Fruit fly (Drosophila melanogaster) whole organism: ENCODE measurements around the gene Drak.

Source experiments
- CG8478 ChIP-seq: fragments of >200 bp; optimal IDR thresholded peaks from 2 replicates; lab custom pipeline; 2018; ENCODE audit warnings: inconsistent platforms
- Dll ChIP-seq: fragments of >200 bp; optimal IDR thresholded peaks from 2 replicates; lab custom pipeline; 2017
- EcR ChIP-seq, 2 experiments: fragments of >200 bp; optimal IDR thresholded peaks; 2 replicates each; lab custom pipeline; 2017; ENCODE audit warnings: missing biosample characterization in 2 of 2, missing genetic modification characterization in 2 of 2, missing genetic modification reagents in 2 of 2
- pan ChIP-seq: fragments of >200 bp; optimal IDR thresholded peaks from 2 replicates; lab custom pipeline; 2017
- psq ChIP-seq: fragments of >200 bp; optimal IDR thresholded peaks from 2 replicates; lab custom pipeline; 2017
- usp ChIP-seq: fragments of >200 bp; optimal IDR thresholded peaks from 2 replicates; lab custom pipeline; 2017; ENCODE audit warnings: missing biosample characterization, missing genetic modification characterization, mixed read lengths

Gene Drak

DNA sequence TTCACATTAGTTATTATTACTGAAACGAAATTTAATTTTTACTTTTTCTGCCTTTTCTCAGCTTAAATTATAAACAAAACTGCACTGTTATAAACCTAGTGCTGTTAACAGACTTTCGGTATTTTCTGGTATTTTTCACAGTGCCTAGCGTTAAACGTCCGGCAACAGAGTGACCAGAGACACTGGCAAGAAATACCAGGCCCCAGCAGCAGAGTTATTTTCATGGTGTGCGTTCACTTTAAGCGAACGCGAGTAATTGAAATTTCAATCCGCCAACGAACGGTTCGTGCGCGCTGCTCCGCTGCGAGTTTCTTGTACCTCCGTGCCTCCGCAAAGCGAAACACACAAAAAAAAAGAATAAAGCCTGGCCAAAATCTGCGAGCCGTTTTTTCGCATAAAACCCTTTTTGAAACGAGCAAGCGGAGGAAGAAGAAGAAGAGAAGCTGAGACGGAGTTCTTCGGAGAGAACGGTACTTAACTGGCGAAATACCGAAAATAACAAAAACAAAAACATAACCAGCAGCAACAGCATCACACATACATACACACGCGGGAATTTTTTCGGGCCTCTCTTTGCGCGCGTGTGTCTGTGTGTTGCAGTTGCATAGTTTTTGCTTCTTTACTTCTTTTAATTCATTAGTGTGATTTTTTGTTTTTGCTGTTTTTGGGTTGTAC is at the start of gene Drak:
TSS of gene Drak (plus strand) at position 220 of the 675 bp plus-strand sequence.
- TF ChIP-seq pan (lab: Kevin White, UChicago): no peak
- no peak for TF ChIP-seq EcR (GFP tag; optimal IDR thresholded peaks at IDR 0.05; lab: Kevin White, UChicago)
- TF ChIP-seq Dll (lab: Kevin White, UChicago): no peak
- no peak for TF ChIP-seq psq (lab: Kevin White, UChicago)
- no peak for TF ChIP-seq usp (GFP tag; lab: Kevin White, UChicago)
- no peak for TF ChIP-seq CG8478 (lab: Kevin White, UChicago)

DNA sequence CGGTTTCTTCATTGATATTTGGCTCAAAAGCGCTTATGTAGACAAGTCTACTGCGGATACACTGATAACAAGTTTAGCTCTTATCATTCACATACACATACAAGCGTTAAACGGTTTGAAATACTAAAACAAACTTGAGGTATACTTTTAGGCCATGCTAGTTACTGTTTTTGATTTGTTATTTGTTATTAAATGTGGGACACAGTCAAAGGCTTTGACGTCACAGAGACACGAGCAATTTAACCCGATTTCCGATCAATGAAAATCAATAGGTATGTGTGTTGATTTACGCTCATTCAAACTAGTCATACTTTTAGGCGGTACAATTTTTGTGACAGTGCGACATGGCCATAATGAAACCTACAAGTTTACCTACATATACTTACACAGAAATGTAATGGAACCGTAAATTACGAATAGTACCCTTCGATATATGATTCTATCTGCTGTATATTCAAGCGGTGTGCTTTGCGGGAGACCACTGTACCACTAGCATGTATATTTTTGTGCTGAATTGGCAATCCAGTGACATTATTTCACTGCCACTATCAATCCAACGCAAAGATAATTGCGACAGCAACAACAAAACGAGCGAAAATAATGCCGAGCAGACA is 46.0 kb upstream of the Drak start:
- TF ChIP-seq EcR (GFP tag; optimal IDR thresholded peaks at IDR 0.05; lab: Kevin White, UChicago) (no peak), Dll (lab: Kevin White, UChicago) (no peak), psq (lab: Kevin White, UChicago) (no peak), pan (lab: Kevin White, UChicago) (no peak), CG8478 (lab: Kevin White, UChicago) (no peak), usp (GFP tag; lab: Kevin White, UChicago) (no peak)

DNA sequence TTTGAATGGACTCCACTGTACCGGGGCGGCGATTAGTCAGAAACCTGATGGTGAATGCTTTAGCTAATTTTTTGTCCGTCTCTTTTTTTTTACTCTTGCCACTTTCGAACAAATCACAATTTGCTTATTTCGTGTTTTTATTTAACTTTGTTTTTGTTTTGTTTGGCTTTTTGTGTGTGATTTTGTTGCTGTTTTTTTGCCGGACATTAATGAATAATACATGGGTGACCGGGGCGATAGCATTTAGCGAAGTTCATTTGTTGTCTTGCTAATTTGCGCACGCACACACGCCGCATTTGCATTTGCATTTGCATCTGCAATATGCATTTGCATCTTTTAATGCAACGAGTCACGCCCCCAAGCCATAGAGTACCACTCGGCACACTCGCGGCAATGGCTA is 44.3 kb upstream of the Drak start:
- TF ChIP-seq CG8478 (lab: Kevin White, UChicago) (no peak), psq (lab: Kevin White, UChicago) (no peak), Dll (lab: Kevin White, UChicago) (no peak), EcR (GFP tag; optimal IDR thresholded peaks at IDR 0.05; lab: Kevin White, UChicago) (no peak), pan (lab: Kevin White, UChicago) (no peak), usp (GFP tag; lab: Kevin White, UChicago) (no peak)

DNA sequence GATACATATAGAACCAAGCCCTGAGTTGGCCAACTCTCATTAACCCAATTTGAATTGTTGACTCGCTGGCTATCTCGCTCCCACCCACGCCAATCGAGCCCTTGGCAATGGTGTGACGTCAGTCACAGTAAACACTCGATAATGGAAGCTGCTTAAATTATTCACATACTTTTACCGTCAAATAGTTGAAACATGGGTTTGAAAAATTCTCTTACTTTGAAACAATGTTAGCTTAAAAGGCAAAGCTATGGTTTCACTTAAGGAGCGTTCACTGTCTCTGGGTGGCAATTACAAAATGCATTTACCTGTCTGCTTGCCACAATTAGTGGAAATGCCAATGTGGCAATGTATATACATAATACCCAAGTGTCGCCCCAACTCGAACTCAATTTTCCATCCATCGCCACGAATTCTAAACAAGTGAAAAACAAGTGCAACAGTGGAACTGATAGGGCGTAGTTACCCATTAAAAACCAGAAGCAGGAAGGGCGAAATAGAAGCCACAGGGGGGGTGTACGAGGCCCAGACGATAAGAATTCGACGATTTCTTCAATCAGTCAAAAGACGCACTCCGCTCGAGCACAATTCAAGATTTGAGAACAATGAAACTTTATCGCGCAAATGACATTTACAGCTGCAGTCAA is 43.3 kb upstream of the Drak start:
- TF ChIP-seq usp (GFP tag; lab: Kevin White, UChicago) (no peak), CG8478 (lab: Kevin White, UChicago) (no peak), psq (lab: Kevin White, UChicago) (no peak), EcR (GFP tag; optimal IDR thresholded peaks at IDR 0.05; lab: Kevin White, UChicago) (no peak), Dll (lab: Kevin White, UChicago) (no peak), pan (lab: Kevin White, UChicago) (no peak)

DNA sequence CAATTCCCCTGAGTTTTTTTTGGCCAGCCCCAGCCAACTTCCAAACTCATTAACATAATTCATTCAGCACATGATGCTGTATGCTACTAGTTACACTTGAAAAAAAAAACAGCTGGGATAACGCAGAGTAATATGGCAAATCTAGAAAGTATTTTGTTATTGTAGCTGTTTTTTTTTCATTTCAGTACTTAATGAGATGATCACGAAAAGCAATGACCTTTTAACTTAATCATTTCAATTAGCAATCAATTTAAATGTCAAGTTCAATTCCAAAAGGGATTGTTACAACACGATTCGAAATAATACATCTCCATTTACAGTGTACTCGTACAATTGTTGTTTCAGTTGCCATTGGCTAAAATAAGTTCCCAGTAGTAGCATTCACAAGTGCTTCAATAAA is 42.5 kb upstream of the Drak start:
- TF ChIP-seq EcR (GFP tag; optimal IDR thresholded peaks at IDR 0.05; lab: Kevin White, UChicago) (no peak), pan (lab: Kevin White, UChicago) (no peak), usp (GFP tag; lab: Kevin White, UChicago) (no peak), Dll (lab: Kevin White, UChicago) (no peak), psq (lab: Kevin White, UChicago) (no peak), CG8478 (lab: Kevin White, UChicago) (no peak)

DNA sequence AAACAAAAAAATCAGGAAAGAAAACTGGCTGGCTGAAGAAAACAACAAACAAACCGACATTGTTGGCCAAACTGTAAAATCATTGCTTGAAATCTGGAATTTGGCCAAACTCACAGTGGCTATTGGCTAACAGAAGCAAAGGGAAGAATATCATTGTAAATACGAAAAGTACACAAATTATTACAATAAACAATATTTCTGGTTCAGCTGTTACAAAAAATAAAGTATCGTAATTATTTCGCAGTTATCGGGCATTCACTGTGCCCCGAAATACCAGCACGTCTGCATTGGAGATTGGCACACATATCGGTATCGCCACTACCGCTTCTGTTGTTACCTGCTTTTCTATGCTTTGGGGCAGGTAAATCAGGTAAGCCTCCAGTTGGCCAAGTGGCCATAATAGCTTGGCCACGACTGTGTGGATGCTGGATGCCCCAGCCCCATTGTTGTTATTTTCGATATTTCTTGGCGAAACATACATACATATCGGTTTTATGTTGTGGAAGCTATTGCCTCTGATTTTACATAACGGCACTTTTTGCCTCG is 41.8 kb upstream of the Drak start:
- TF ChIP-seq Dll (lab: Kevin White, UChicago): no peak
- no peak for TF ChIP-seq psq (lab: Kevin White, UChicago)
- no peak for TF ChIP-seq CG8478 (lab: Kevin White, UChicago)
- TF ChIP-seq pan (lab: Kevin White, UChicago): no peak
- no peak for TF ChIP-seq EcR (GFP tag; optimal IDR thresholded peaks at IDR 0.05; lab: Kevin White, UChicago)
- TF ChIP-seq usp (GFP tag; lab: Kevin White, UChicago): no peak

DNA sequence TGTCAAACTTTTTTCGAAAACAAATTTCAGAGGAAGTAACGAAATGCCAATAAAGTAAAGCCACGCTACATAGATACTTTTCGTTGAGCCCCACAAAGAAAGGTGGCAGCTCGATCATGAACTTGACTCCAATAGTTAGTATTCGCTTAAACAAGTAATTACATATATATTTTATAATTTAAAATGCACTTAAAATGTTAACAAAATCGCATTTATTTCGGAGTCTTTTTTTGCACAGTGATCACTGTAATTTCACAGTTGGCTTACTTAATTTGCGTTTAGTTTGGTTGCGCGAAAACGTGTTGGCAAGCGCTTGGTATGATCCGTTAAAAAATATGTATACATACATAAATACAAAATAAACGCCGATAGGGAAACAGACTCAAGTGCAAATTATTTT is 41.3 kb upstream of the Drak start:
- TF ChIP-seq pan (lab: Kevin White, UChicago) (no peak), psq (lab: Kevin White, UChicago) (no peak), CG8478 (lab: Kevin White, UChicago) (no peak), usp (GFP tag; lab: Kevin White, UChicago) (no peak), Dll (lab: Kevin White, UChicago) (no peak), EcR (GFP tag; optimal IDR thresholded peaks at IDR 0.05; lab: Kevin White, UChicago) (no peak)

DNA sequence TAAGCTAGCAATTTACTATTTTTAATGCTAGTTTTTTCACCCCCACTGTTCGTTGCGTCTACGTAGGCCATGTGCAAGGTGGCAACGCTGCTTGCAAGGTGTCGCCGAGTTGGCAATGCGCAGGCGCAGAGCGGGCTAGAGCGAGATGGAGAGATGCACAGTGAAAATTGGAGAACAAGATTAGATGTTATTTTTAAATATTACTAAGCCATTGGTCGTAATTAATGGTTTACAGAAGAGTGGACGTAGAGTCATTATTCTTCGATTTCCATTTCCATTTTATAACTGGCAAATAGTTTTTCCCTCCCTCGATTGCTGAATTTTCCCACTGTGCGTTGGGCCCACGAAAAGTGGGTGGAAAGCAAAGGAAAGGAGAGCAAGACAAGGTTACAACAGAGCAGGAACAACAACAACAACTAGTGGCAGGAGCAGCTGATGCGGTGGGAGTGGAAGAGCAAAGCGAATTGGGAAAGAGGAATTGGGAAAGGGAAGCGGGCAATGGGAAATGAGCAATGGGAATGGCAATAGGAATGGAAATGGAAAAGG is 40.0 kb upstream of the Drak start:
- TF ChIP-seq EcR (GFP tag; optimal IDR thresholded peaks at IDR 0.05; lab: Kevin White, UChicago) (no peak), CG8478 (lab: Kevin White, UChicago) (no peak), pan (lab: Kevin White, UChicago) (no peak), psq (lab: Kevin White, UChicago) (no peak), Dll (lab: Kevin White, UChicago) (no peak)

DNA sequence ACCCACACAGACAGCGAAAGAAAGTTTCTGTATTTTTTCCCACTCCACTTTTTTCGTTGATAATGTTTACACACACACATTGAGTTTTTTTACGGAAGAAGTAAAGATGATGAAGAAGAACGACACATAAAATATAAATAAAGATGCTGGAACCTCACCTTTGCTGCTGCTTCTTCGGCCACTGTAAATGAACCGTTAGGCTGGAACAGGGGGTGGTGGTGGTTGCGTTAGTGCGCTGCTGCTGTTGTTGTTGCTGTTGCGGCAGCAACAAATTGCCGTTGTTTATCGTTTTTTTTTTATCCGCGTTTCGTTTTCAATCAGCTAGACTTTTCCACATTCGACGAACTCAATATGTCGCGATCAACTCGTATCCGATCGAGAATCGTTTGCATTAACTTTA is 39.3 kb upstream of the Drak start:
- TF ChIP-seq CG8478 (lab: Kevin White, UChicago): no peak
- no peak for TF ChIP-seq EcR (GFP tag; optimal IDR thresholded peaks at IDR 0.05; lab: Kevin White, UChicago)
- TF ChIP-seq Dll (lab: Kevin White, UChicago): no peak
- no peak for TF ChIP-seq pan (lab: Kevin White, UChicago)
- TF ChIP-seq usp (GFP tag; lab: Kevin White, UChicago): no peak
- TF ChIP-seq psq (lab: Kevin White, UChicago): no peak

DNA sequence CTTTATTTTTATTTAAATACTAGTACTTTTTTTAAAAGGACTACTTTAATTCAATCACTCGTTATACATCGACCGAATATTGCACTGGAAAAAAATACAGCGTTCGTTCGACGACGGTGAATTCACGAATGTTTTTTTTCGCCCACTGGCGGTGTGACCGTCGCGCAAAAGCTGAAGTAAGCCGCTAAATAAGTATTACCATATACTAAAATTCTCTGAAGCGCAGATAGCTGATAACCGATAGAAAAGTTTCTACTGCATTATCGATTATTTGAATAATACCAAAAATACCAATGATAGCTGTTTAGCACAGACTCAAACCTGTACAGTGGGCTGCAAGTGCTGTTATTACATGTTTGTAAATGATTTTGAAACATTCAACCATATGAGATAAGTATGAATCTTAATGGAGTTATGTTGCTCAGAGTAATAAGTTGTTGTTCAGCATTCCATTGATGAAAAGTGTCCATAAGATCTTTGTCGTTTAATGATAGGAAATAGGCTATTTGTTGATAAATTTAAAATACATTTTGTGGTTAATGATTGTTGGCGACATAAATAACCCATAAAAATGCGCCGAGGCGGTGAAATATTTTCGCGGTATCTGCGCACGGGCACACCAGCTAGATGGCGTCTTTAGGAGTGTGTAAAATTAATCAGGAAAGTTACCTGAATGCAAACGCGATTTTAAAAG is 38.6 kb upstream of the Drak start, which contains the start of the genes Evi5 and HP5:
TSS of gene Evi5 (minus strand) at position 198 of the 694 bp plus-strand sequence.
TSS of gene HP5 (plus strand) at position 598 of the 694 bp plus-strand sequence.
- TF ChIP-seq CG8478 (lab: Kevin White, UChicago) (no peak), psq (lab: Kevin White, UChicago) (no peak), pan (lab: Kevin White, UChicago) (no peak), Dll (lab: Kevin White, UChicago) (no peak), EcR (GFP tag; optimal IDR thresholded peaks at IDR 0.05; lab: Kevin White, UChicago) (no peak), usp (GFP tag; lab: Kevin White, UChicago) (no peak)
